Fruit fly (Drosophila melanogaster) whole organism, prepupa: ENCODE data around the gene CG9257.
A peak's percentile ranks its signal among the peaks of the same experiment; 100 is the strongest.

Source experiments
- CG10669 ChIP-seq: fragments of 200-800 bp; sonication (Bioruptor generic); optimal IDR thresholded peaks from 3 replicates; lab custom pipeline; 2018; ENCODE audit warnings: missing biosample characterization, mild to moderate bottlenecking, missing genetic modification characterization, moderate library complexity
- CG11294 ChIP-seq: fragments of 200-800 bp; sonication (Bioruptor generic); IDR thresholded peaks from 2 replicates; pipeline ENCODE4 v1.3.6; 2022; ENCODE audit warnings: missing biosample characterization, missing genetic modification characterization
- CG11762 ChIP-seq: fragments of 200-800 bp; sonication (Bioruptor generic); optimal IDR thresholded peaks from 3 replicates; lab custom pipeline; 2016; ENCODE audit warnings: missing biosample characterization, missing genetic modification characterization; ENCODE audit not compliant: insufficient read depth
- CG11902 ChIP-seq: fragments of 200-800 bp; sonication (Bioruptor generic); optimal IDR thresholded peaks from 3 replicates; lab custom pipeline; 2016; ENCODE audit warnings: missing biosample characterization, missing genetic modification characterization
- CG3032 ChIP-seq: fragments of 200-800 bp; optimal IDR thresholded peaks from 2 replicates; lab custom pipeline; 2019; ENCODE audit warnings: missing biosample characterization, mild to moderate bottlenecking, missing genetic modification characterization, moderate library complexity
- CG31627 ChIP-seq: fragments of 200-800 bp; sonication (Bioruptor generic); optimal IDR thresholded peaks from 3 replicates; lab custom pipeline; 2016; ENCODE audit warnings: missing biosample characterization, missing genetic modification characterization
- CG32006 ChIP-seq: fragments of 200-800 bp; sonication (Bioruptor generic); optimal IDR thresholded peaks from 3 replicates; lab custom pipeline; 2017; ENCODE audit warnings: missing biosample characterization, mild to moderate bottlenecking, missing genetic modification characterization
- CG4318 ChIP-seq: fragments of 200-800 bp; sonication (Bioruptor generic); optimal IDR thresholded peaks from 3 replicates; lab custom pipeline; 2017; ENCODE audit warnings: missing biosample characterization, mild to moderate bottlenecking, missing genetic modification characterization
- CG6276 ChIP-seq: fragments of 200-800 bp; sonication (Bioruptor generic); optimal IDR thresholded peaks from 2 replicates; lab custom pipeline; 2017; ENCODE audit warnings: missing biosample characterization, mild to moderate bottlenecking, missing genetic modification characterization
- CG6792 ChIP-seq: fragments of 200-800 bp; sonication (Bioruptor generic); optimal IDR thresholded peaks from 3 replicates; lab custom pipeline; 2016; ENCODE audit warnings: missing biosample characterization, missing genetic modification characterization
- CG7368 ChIP-seq: fragments of 200-800 bp; sonication (Bioruptor generic); optimal IDR thresholded peaks from 3 replicates; lab custom pipeline; 2016; ENCODE audit warnings: missing biosample characterization, missing genetic modification characterization
- CG8632 ChIP-seq: fragments of 200-800 bp; sonication (Bioruptor generic); optimal IDR thresholded peaks from 3 replicates; lab custom pipeline; 2016; ENCODE audit warnings: missing biosample characterization, missing genetic modification characterization
- Eip78C ChIP-seq: fragments of 200-800 bp; sonication (Bioruptor generic); peaks from one replicate; lab custom pipeline; 2016; ENCODE audit warnings: missing biosample characterization, missing genetic modification characterization
- Eip93F ChIP-seq: fragments of 200-800 bp; sonication (Bioruptor generic); optimal IDR thresholded peaks from 2 replicates; lab custom pipeline; 2016; ENCODE audit warnings: missing biosample characterization, mild to moderate bottlenecking, missing genetic modification characterization
- Ets21C ChIP-seq: fragments of 200-800 bp; sonication (Bioruptor generic); optimal IDR thresholded peaks from 3 replicates; lab custom pipeline; 2016; ENCODE audit warnings: missing biosample characterization, missing genetic modification characterization
- Ets96B ChIP-seq: fragments of 200-800 bp; optimal IDR thresholded peaks from 2 replicates; lab custom pipeline; 2019; ENCODE audit warnings: missing biosample characterization, mild to moderate bottlenecking, missing genetic modification characterization, moderate library complexity
- Hr38 ChIP-seq: sonication (Bioruptor generic); optimal IDR thresholded peaks from 2 replicates; lab custom pipeline; 2016; ENCODE audit warnings: missing biosample characterization, missing genetic modification characterization
- Hr39 ChIP-seq: fragments of 200-800 bp; sonication (Bioruptor generic); optimal IDR thresholded peaks from 2 replicates; lab custom pipeline; 2016; ENCODE audit warnings: missing biosample characterization, missing genetic modification characterization
- Met ChIP-seq: fragments of 200-800 bp; sonication (Bioruptor generic); optimal IDR thresholded peaks from 3 replicates; lab custom pipeline; 2016; ENCODE audit warnings: missing biosample characterization, missing genetic modification characterization
- OdsH ChIP-seq: fragments of 200-800 bp; sonication (Bioruptor generic); optimal IDR thresholded peaks from 3 replicates; lab custom pipeline; 2016; ENCODE audit warnings: missing biosample characterization, missing genetic modification characterization
- Sox14 ChIP-seq: fragments of 200-800 bp; sonication (Bioruptor generic); optimal IDR thresholded peaks from 3 replicates; lab custom pipeline; 2016; ENCODE audit warnings: missing biosample characterization, missing genetic modification characterization
- Sox15 ChIP-seq: fragments of 200-800 bp; sonication (Bioruptor generic); optimal IDR thresholded peaks from 3 replicates; lab custom pipeline; 2016; ENCODE audit warnings: missing biosample characterization, missing genetic modification characterization
- cyc ChIP-seq: fragments of 200-800 bp; sonication (Bioruptor generic); optimal IDR thresholded peaks from 3 replicates; lab custom pipeline; 2016; ENCODE audit warnings: missing biosample characterization, missing genetic modification characterization
- dac ChIP-seq: fragments of 200-800 bp; sonication (Bioruptor generic); optimal IDR thresholded peaks from 2 replicates; lab custom pipeline; 2017; ENCODE audit warnings: missing biosample characterization, mild to moderate bottlenecking, missing genetic modification characterization
- dsx ChIP-seq: fragments of 200-800 bp; optimal IDR thresholded peaks from 3 replicates; lab custom pipeline; 2019; ENCODE audit warnings: missing biosample characterization, mild to moderate bottlenecking, missing genetic modification characterization, moderate library complexity; ENCODE audit not compliant: poor library complexity, severe bottlenecking
- esn ChIP-seq: fragments of 200-800 bp; sonication (Bioruptor generic); optimal IDR thresholded peaks from 2 replicates; lab custom pipeline; 2016; ENCODE audit warnings: missing biosample characterization, mild to moderate bottlenecking, missing genetic modification characterization, moderate library complexity
- fd85E ChIP-seq: fragments of 200-800 bp; sonication (Bioruptor generic); optimal IDR thresholded peaks from 3 replicates; lab custom pipeline; 2016; ENCODE audit warnings: missing biosample characterization, missing genetic modification characterization
- fkh ChIP-seq: fragments of 200-800 bp; sonication (Bioruptor generic); optimal IDR thresholded peaks from 3 replicates; lab custom pipeline; 2017; ENCODE audit warnings: missing biosample characterization, mild to moderate bottlenecking, missing genetic modification characterization, moderate library complexity
- lz ChIP-seq: fragments of 200-800 bp; sonication (Bioruptor generic); optimal IDR thresholded peaks from 3 replicates; lab custom pipeline; 2016; ENCODE audit warnings: missing biosample characterization, missing genetic modification characterization
- net ChIP-seq: fragments of 200-800 bp; sonication (Bioruptor generic); optimal IDR thresholded peaks from 3 replicates; lab custom pipeline; 2016; ENCODE audit warnings: missing biosample characterization, missing genetic modification characterization
- salr ChIP-seq, 2 experiments: fragments of 200-800 bp; sonication (Bioruptor generic); optimal IDR thresholded peaks; 3 replicates each; lab custom pipeline; 2016 to 2018; ENCODE audit warnings: missing biosample characterization in 2 of 2, missing genetic modification characterization in 2 of 2, mild to moderate bottlenecking in 1 of 2
- topi ChIP-seq: fragments of 200-800 bp; sonication (Bioruptor generic); optimal IDR thresholded peaks from 3 replicates; lab custom pipeline; 2016; ENCODE audit warnings: missing biosample characterization, missing genetic modification characterization
- vri ChIP-seq: fragments of 200-800 bp; sonication (Bioruptor generic); optimal IDR thresholded peaks from 3 replicates; lab custom pipeline; 2016; ENCODE audit warnings: missing biosample characterization, mild to moderate bottlenecking, missing genetic modification characterization

Gene CG9257

DNA sequence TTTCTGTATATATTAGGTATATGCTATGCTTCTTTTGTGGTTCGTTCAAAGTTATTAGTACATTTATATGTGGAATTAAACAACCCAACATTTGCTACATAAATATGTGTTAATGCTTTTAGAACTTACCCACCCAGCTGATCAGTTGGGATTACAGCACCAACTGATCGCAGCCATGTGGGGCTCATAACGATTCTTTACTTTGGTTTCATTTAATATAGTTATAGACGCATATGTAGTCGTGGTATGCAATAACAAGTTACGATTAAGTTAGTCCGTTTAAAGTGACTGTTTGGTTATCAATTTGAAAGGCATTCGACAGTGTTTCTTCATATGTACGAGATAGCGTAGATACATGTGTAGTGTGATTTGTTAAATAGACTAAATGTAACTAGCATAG is 33.2 kb downstream of the CG9257 start:
- no peak for TF ChIP-seq topi (GFP tag; lab: Kevin White, UChicago)
- TF ChIP-seq Hr39 (GFP tag; lab: Kevin White, UChicago) = no peak

DNA sequence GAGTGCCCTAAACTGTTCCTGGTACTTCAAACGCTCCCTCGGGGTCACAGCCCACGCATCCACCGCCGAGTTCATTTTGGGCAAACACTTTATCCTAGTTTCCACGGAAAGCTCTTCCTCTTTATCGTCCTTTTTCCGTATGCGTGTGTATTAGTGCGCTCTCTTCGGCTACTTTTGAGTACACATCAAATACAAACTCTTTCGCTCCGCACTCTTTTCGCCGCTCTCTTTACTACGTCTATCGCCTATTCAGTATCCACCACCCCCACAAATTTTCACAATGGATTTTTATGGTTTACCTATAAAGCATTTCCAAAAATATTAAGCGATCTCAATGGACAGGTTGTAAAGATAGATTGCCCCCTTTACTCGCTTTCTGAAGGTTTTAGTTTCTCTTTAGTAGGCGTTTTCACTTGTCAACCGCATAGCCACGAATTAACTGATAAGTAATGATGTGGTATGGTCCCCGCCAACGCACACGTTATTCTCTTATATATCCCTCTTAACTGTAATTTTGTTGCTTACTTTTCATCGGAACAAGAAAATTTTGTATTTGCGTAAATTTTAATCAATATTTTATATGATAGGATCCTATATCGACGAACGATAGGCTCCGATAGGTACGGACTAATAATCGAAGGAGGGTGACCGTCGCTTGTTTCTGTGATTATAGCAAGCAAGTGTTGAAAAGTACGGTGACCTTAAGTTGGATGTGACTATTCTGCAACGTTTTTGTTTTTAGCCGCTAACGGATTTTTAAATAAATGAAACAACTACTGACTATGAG is 39.4 kb downstream of the CG9257 start, which contains the start of gene Dap160:
TSS of gene Dap160 (minus strand) at position 634 of the 787 bp plus-strand sequence.
- TF ChIP-seq Sox14 (GFP tag; lab: Kevin White, UChicago) (peak; percentile 9), dsx (GFP tag; lab: Kevin White, UChicago) (no peak), Eip93F (GFP tag; lab: Kevin White, UChicago) (no peak), fd85E (GFP tag; lab: Kevin White, UChicago) (peak; percentile 36), CG11294 (GFP tag; lab: Robert Waterston, UW) (no peak), esn (peak; percentile 12), dac (GFP tag; lab: Kevin White, UChicago) (no peak), salr (GFP tag; optimal IDR thresholded peaks at IDR 0.05; lab: Kevin White, UChicago) (no peak), vri (GFP tag; lab: Kevin White, UChicago) (no peak), Met (GFP tag; lab: Kevin White, UChicago) (no peak), Hr38 (GFP tag; lab: Kevin White, UChicago) (no peak), net (GFP tag; lab: Kevin White, UChicago) (no peak), Ets21C (GFP tag; lab: Kevin White, UChicago) (no peak), Hr39 (GFP tag; lab: Kevin White, UChicago) (no peak), Sox15 (no peak), CG3032 (tag; lab: Kevin White, UChicago) (no peak)

DNA sequence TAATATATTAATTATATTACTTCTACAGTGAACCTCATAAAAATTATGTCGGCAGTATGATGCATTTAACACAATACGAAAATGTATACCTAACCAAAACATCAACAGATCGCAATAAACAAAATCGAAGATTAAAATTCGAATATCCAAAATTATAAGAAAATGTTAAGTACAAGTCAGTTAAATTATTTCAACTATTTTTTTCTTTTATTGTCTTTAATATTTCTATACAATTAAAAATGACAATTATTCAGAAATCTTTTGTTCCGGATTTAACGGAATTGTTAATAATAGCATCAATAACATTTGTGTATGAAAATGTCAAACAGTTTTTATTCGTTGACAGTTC is 39.9 kb downstream of the CG9257 start:
- TF ChIP-seq CG4318 (GFP tag; lab: Kevin White, UChicago) (no peak), Hr38 (GFP tag; lab: Kevin White, UChicago) (no peak), CG8632 (GFP tag; lab: Kevin White, UChicago) (no peak), CG11294 (GFP tag; lab: Robert Waterston, UW) (no peak), CG7368 (GFP tag; lab: Kevin White, UChicago) (no peak), Ets96B (tag; lab: Kevin White, UChicago) (no peak), OdsH (GFP tag; lab: Kevin White, UChicago) (no peak)
- TF ChIP-seq, all 60 proteins: peak for 0

DNA sequence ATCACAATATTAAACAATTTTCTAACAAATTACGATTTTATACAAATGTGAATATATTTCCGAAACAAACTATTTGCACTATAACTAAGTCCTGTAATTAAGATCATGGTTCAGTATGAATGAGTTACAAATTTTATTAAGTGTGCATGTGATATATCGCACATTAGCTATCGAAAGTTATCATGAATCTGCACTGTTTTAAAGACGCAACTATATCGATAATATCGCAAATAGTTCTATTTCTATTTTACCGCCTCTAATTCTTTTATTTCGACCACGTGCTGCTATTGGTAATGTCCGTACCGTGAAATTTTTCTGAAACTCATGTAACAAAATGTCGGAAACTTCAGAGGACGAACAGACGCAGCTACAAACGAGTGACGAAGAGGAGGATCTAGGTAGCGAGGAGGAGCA is 40.4 kb downstream of the CG9257 start, which contains the start of gene pths:
TSS of gene pths (plus strand) at position 258 of the 414 bp plus-strand sequence.
- TF ChIP-seq fkh (GFP tag; lab: Kevin White, UChicago) = no peak
- no peak for TF ChIP-seq CG11762 (GFP tag; lab: Kevin White, UChicago)
- peak; percentile 22 for TF ChIP-seq Sox15
- peak; percentile 16 for TF ChIP-seq lz (GFP tag; lab: Kevin White, UChicago)
- peak; percentile 26 for TF ChIP-seq esn
- peak; percentile 32 for TF ChIP-seq CG11902 (GFP tag; lab: Kevin White, UChicago)
- peak; percentile 64 for TF ChIP-seq Hr39 (GFP tag; lab: Kevin White, UChicago)
- TF ChIP-seq CG10669 (GFP tag; lab: Kevin White, UChicago) = no peak
- peak; percentile 44 for TF ChIP-seq cyc
- TF ChIP-seq CG31627 (GFP tag; lab: Kevin White, UChicago) = peak; percentile 59
- peak; percentile 29 for TF ChIP-seq Ets21C (GFP tag; lab: Kevin White, UChicago)
- TF ChIP-seq CG3032 (tag; lab: Kevin White, UChicago) = peak; percentile 42
- peak; percentile 62 for TF ChIP-seq Eip78C

DNA sequence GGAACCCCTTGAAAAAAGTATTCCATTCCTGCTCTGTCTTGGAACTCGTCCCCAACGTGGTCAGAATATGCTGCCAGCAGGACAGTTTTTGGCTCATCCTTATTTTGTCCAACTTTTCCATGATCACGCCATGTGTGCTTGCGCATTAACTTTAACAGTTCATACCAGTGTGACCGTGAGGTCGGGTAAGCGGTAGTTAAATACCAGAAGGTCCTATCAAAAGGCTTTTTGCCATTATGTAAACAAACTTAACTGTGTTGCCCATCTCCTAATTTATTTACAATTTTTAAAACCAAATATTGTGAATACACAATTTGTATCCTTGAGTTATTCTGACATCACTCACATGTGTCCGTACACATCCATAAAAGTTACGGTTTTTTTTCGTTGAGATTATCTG is 45.7 kb downstream of the CG9257 start, which contains the start of gene del:
TSS of gene del (minus strand) at position 305 of the 400 bp plus-strand sequence.
- TF ChIP-seq CG11902 (GFP tag; lab: Kevin White, UChicago) (no peak), dac (GFP tag; lab: Kevin White, UChicago) (no peak), CG6792 (no peak), CG6276 (GFP tag; lab: Kevin White, UChicago) (no peak), CG32006 (no peak)
